Worm (Caenorhabditis elegans) whole organism, L3 larva: ENCODE results near the gene ZK666.8.

Experiments
- R02D3.7 ChIP-seq: fragments of 150-350 bp; optimal IDR thresholded peaks from 2 replicates; lab custom pipeline; 2014; ENCODE audit warnings: missing biosample characterization, missing genetic modification characterization
- ZK546.5 ChIP-seq: sonication (generic microtip); optimal IDR thresholded peaks from 2 replicates; lab custom pipeline; 2017; ENCODE audit warnings: missing biosample characterization, missing genetic modification characterization
- aly-2 ChIP-seq: fragments of 150-350 bp; optimal IDR thresholded peaks from 2 replicates; lab custom pipeline; 2014; ENCODE audit warnings: missing biosample characterization, missing genetic modification characterization
- ama-1 ChIP-seq: fragments of 150-350 bp; optimal IDR thresholded peaks from 2 replicates; lab custom pipeline; 2018
- ceh-16 ChIP-seq: sonication (generic microtip); optimal IDR thresholded peaks from 2 replicates; lab custom pipeline; 2017; ENCODE audit warnings: missing biosample characterization, missing genetic modification characterization
- ceh-28 ChIP-seq: fragments of 150-350 bp; optimal IDR thresholded peaks from 2 replicates; lab custom pipeline; 2014; ENCODE audit warnings: missing biosample characterization, missing genetic modification reagents, missing genetic modification characterization
- ceh-82 ChIP-seq: fragments of 150-350 bp; optimal IDR thresholded peaks from 2 replicates; lab custom pipeline; 2014; ENCODE audit warnings: missing biosample characterization, missing genetic modification characterization
- egl-27 ChIP-seq: sonication (generic microtip); optimal IDR thresholded peaks from 4 replicates; lab custom pipeline; 2017; ENCODE audit warnings: missing biosample characterization, missing genetic modification reagents, missing genetic modification characterization
- elt-1 ChIP-seq: fragments of 150-350 bp; optimal IDR thresholded peaks from 2 replicates; lab custom pipeline; 2014; ENCODE audit warnings: missing biosample characterization, missing genetic modification characterization
- elt-2 ChIP-seq: sonication (generic microtip); optimal IDR thresholded peaks from 2 replicates; lab custom pipeline; 2016; ENCODE audit warnings: missing genetic modification reagents, mild to moderate bottlenecking, missing genetic modification characterization, missing compliant biosample characterization
- elt-3 ChIP-seq, 3 experiments: fragments of 150-350 bp in 1 of 3; sonication (generic microtip) in 2 of 3; optimal IDR thresholded peaks; 2 replicates in 2 of 3; 4 replicates in 1 of 3; lab custom pipeline; 2014 to 2017; ENCODE audit warnings: missing biosample characterization in 3 of 3, missing genetic modification characterization in 3 of 3
- eor-1 ChIP-seq, 2 experiments: fragments of 150-350 bp; optimal IDR thresholded peaks; 2 replicates each; lab custom pipeline; 2014 to 2018; ENCODE audit warnings: missing biosample characterization in 2 of 2, missing genetic modification characterization in 2 of 2
- fkh-2 ChIP-seq: fragments of 150-350 bp; optimal IDR thresholded peaks from 2 replicates; lab custom pipeline; 2014; ENCODE audit warnings: missing biosample characterization, missing genetic modification reagents, missing genetic modification characterization
- hmg-11 ChIP-seq: sonication (generic microtip); optimal IDR thresholded peaks from 2 replicates; lab custom pipeline; 2016; ENCODE audit warnings: missing genetic modification characterization, missing compliant biosample characterization
- jun-1 ChIP-seq: fragments of 150-350 bp; optimal IDR thresholded peaks from 2 replicates; lab custom pipeline; 2014; ENCODE audit warnings: missing biosample characterization, missing genetic modification reagents, missing genetic modification characterization
- lin-15B ChIP-seq: fragments of 150-350 bp; optimal IDR thresholded peaks from 2 replicates; lab custom pipeline; 2014; ENCODE audit warnings: missing biosample characterization, missing genetic modification characterization
- lsy-12 ChIP-seq: sonication (generic microtip); optimal IDR thresholded peaks from 2 replicates; lab custom pipeline; 2016; ENCODE audit warnings: mild to moderate bottlenecking, missing genetic modification characterization, missing compliant biosample characterization
- nhr-12 ChIP-seq: fragments of 150-350 bp; optimal IDR thresholded peaks from 2 replicates; lab custom pipeline; 2014; ENCODE audit warnings: missing biosample characterization, missing genetic modification characterization
- nhr-23 ChIP-seq: fragments of 150-350 bp; optimal IDR thresholded peaks from 2 replicates; lab custom pipeline; 2014; ENCODE audit warnings: missing biosample characterization, missing genetic modification reagents, missing genetic modification characterization
- nhr-237 ChIP-seq: fragments of 150-350 bp; optimal IDR thresholded peaks from 2 replicates; lab custom pipeline; 2014; ENCODE audit warnings: missing biosample characterization, missing genetic modification characterization
- nhr-25 ChIP-seq: sonication (generic microtip); optimal IDR thresholded peaks from 2 replicates; lab custom pipeline; 2017; ENCODE audit warnings: missing biosample characterization, missing genetic modification characterization
- nhr-28 ChIP-seq: fragments of 150-350 bp; optimal IDR thresholded peaks from 2 replicates; lab custom pipeline; 2014; ENCODE audit warnings: missing biosample characterization, missing genetic modification characterization
- nhr-43 ChIP-seq: sonication (generic microtip); optimal IDR thresholded peaks from 2 replicates; lab custom pipeline; 2016; ENCODE audit warnings: mild to moderate bottlenecking, missing genetic modification characterization, missing compliant biosample characterization; ENCODE audit not compliant: poor library complexity, severe bottlenecking
- pha-4 ChIP-seq: fragments of 150-350 bp; optimal IDR thresholded peaks from 2 replicates; lab custom pipeline; 2014; ENCODE audit warnings: missing biosample characterization, missing genetic modification reagents, missing genetic modification characterization
- pqm-1 ChIP-seq: fragments of 150-350 bp; optimal IDR thresholded peaks from 2 replicates; lab custom pipeline; 2017; ENCODE audit warnings: missing biosample characterization, missing genetic modification characterization, inconsistent platforms
- sea-2 ChIP-seq: fragments of 150-350 bp; sonication (generic microtip); optimal IDR thresholded peaks from 4 replicates; lab custom pipeline; 2014; ENCODE audit warnings: missing biosample characterization, missing genetic modification reagents, missing genetic modification characterization
- snpc-4 ChIP-seq: fragments of 150-350 bp; optimal IDR thresholded peaks from 2 replicates; lab custom pipeline; 2014; ENCODE audit warnings: missing biosample characterization, missing genetic modification characterization
- unc-39 ChIP-seq: sonication (generic microtip); optimal IDR thresholded peaks from 4 replicates; lab custom pipeline; 2017; ENCODE audit warnings: missing biosample characterization, missing genetic modification characterization
- zag-1 ChIP-seq: fragments of 150-350 bp; optimal IDR thresholded peaks from 2 replicates; lab custom pipeline; 2014; ENCODE audit warnings: missing biosample characterization, missing genetic modification characterization
- ztf-4 ChIP-seq: fragments of 150-350 bp; optimal IDR thresholded peaks from 2 replicates; lab custom pipeline; 2014; ENCODE audit warnings: missing biosample characterization, missing genetic modification characterization

The ZK666.8 gene

ce11 chrII:10519017-10519416 is 26.1 kb upstream of the ZK666.8 start, which contains the start of gene F59B10.4:
Gene F59B10.4, minus strand, starts transcription at chrII:10519117.
- no peak for TF ChIP-seq elt-1 (tag; lab: Kevin White, UChicago)
- TF ChIP-seq ama-1 (lab: Kevin White, UChicago) = no peak
- TF ChIP-seq hmg-11 (tag; lab: Kevin White, UChicago) = no peak
- no peak for TF ChIP-seq lin-15B (tag; lab: Kevin White, UChicago)
- no peak for TF ChIP-seq eor-1 (tag; optimal IDR thresholded peaks at IDR 0.05; lab: Kevin White, UChicago)
- TF ChIP-seq ceh-16 (tag; lab: Kevin White, UChicago) = no peak
- no peak for TF ChIP-seq sea-2 (GFP tag; lab: Kevin White, UChicago)
- TF ChIP-seq lsy-12 (tag; lab: Kevin White, UChicago) = no peak
- TF ChIP-seq R02D3.7 (tag; lab: Kevin White, UChicago) = no peak
- TF ChIP-seq fkh-2 (tag; lab: Kevin White, UChicago) = no peak
- TF ChIP-seq elt-2 (tag; lab: Kevin White, UChicago) = no peak
- TF ChIP-seq snpc-4 (tag; lab: Kevin White, UChicago) = no peak
- no peak for TF ChIP-seq pqm-1 (tag; lab: Kevin White, UChicago)

- TF ChIP-seq eor-1 (tag; optimal IDR thresholded peaks at IDR 0.05; lab: Kevin White, UChicago) (no peak), nhr-23 (tag; lab: Kevin White, UChicago) (peak; percentile 40), ztf-4 (no peak), elt-3 (tag; optimal IDR thresholded peaks at IDR 0.05; lab: Kevin White, UChicago) (no peak)
These were observed 23.4 kb upstream of the ZK666.8 start for ce11 chrII:10516375-10516774.

- TF ChIP-seq nhr-237 (tag; lab: Kevin White, UChicago) (no peak), sea-2 (GFP tag; lab: Kevin White, UChicago) (no peak), elt-2 (tag; lab: Kevin White, UChicago) (no peak), nhr-25 (tag; lab: Kevin White, UChicago) (no peak), ceh-28 (tag; lab: Kevin White, UChicago) (peak; percentile 2), nhr-23 (tag; lab: Kevin White, UChicago) (peak; percentile 54)
These were observed 22.5 kb upstream of the ZK666.8 start for ce11 chrII:10515422-10515821.

- no peak for TF ChIP-seq egl-27
- no peak for TF ChIP-seq lsy-12 (tag; lab: Kevin White, UChicago)
- TF ChIP-seq jun-1 (tag; lab: Kevin White, UChicago) = no peak
- TF ChIP-seq ztf-4 = no peak
- TF ChIP-seq, all 47 proteins: peak for 0
These were observed 20.4 kb upstream of the ZK666.8 start for ce11 chrII:10513377-10513776.

- TF ChIP-seq pha-4 (tag; lab: Kevin White, UChicago) (peak; percentile 63), nhr-28 (tag; lab: Kevin White, UChicago) (no peak)
- TF ChIP-seq, all 47 proteins: peak for 1
These were observed 17.3 kb upstream of the ZK666.8 start, which contains the start of gene F59B10.3 for ce11 chrII:10510242-10510641. Gene F59B10.3, plus strand, starts transcription at chrII:10510542.

- TF ChIP-seq nhr-43 (tag; lab: Kevin White, UChicago) = no peak
- TF ChIP-seq R02D3.7 (tag; lab: Kevin White, UChicago) = no peak
- no peak for TF ChIP-seq zag-1 (tag; lab: Kevin White, UChicago)
- TF ChIP-seq fkh-2 (tag; lab: Kevin White, UChicago) = no peak
- no peak for TF ChIP-seq ZK546.5 (tag; lab: Kevin White, UChicago)
- TF ChIP-seq snpc-4 (tag; lab: Kevin White, UChicago) = no peak
- no peak for TF ChIP-seq egl-27
- no peak for TF ChIP-seq lin-15B (tag; lab: Kevin White, UChicago)
- no peak for TF ChIP-seq nhr-28 (tag; lab: Kevin White, UChicago)
- no peak for TF ChIP-seq aly-2 (tag; lab: Kevin White, UChicago)
- TF ChIP-seq unc-39 (tag; lab: Kevin White, UChicago) = no peak
- no peak for TF ChIP-seq nhr-12 (tag; lab: Kevin White, UChicago)
- TF ChIP-seq pqm-1 (tag; lab: Kevin White, UChicago) = no peak
- no peak for TF ChIP-seq ceh-82 (tag; lab: Kevin White, UChicago)
These were observed 16.8 kb upstream of the ZK666.8 start, which contains the start of gene F59B10.2 for ce11 chrII:10509746-10510145. Gene F59B10.2, minus strand, starts transcription at chrII:10509846.
